Worm (Caenorhabditis elegans) whole organism, late embryonic: ENCODE data around the gene lips-5.

ENCODE experiments used
- fkh-10 ChIP-seq: fragments of 150-350 bp; optimal IDR thresholded peaks from 2 replicates; lab custom pipeline; 2014; ENCODE audit warnings: missing biosample characterization, missing genetic modification reagents, missing genetic modification characterization
- nfya-1 ChIP-seq: sonication (generic microtip); optimal IDR thresholded peaks from 2 replicates; lab custom pipeline; 2017; ENCODE audit warnings: missing genetic modification characterization, mild to moderate bottlenecking, missing compliant biosample characterization, antibody characterized with exemption, moderate library complexity

DNA sequence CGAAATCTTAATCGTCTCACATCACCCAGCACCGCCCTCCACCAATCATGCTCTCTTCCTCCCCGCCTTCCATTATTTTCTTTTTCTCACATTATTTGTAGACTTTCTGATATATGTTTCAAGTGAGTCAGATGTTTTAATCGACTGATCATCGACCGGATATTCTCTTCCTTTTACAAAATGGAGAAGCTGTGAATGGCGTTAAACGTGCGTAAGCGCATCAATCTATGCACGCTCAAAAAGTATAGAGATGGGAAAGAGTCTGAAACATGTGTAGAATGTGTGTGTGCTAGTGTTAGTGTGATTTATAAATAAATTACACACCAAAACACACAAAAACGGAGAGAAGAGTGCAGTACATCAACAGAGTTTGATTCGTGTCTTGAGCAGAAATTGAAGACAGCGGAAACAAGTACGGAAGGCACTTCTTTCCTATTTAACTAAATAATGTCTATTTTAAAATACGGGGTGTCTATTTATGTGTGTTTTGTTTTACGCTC lies 3.5 kb upstream of the lips-5 start:
- no peak for TF ChIP-seq nfya-1
- TF ChIP-seq fkh-10 (GFP tag; lab: Kevin White, UChicago): no peak
